Worm (Caenorhabditis elegans) whole organism, dauer: Measurements from ENCODE around the gene srj-44.

Experiments
- unc-62 ChIP-seq: sonication (generic microtip); optimal IDR thresholded peaks from 2 replicates; lab custom pipeline; 2017; ENCODE audit warnings: missing biosample characterization, missing genetic modification reagents, missing genetic modification characterization

srj-44 gene

DNA sequence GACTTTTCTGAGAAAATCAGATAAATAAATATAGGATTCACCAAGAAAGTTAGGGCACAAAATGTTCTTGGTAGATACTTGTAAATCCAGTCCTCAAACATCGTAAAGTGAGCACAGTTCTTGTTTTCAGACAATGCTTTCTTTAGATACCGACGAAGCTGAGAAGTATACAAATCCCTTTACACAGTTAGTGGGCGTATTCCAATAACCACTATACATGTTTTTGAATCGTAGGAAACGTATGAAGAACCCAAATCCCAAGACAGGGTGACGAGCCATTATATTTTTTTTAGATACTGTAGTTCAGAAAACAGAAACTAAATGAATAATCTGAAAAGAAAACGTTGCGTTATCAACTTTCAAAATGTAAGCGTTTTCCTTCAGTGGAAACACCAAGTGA, at the start of gene srj-44:
Gene srj-44, minus strand, starts transcription at position 101 of the 400 bp plus-strand sequence.
- TF ChIP-seq unc-62 (GFP tag; lab: Kevin White, UChicago) = no peak

DNA sequence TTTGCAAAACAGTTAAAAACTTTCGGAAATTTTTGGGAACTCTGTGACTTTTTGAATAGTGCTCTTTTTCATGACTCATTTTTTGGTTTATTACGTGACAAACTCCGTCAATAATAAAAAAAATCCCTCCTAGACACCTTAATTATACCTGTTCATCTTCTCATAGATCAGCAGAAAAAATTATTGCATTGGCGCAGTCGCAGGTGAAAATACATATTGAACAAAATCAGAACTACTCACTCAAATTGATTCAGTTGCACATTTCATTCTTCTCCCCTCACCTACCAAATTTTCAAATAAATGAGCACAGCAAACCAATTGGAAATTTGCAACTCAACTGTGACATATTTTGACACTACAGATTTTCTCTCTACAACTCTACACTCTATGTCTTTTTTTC, 47.3 kb upstream of the srj-44 start, which contains the start of gene srh-127:
Gene srh-127, plus strand, starts transcription at position 301 of the 400 bp plus-strand sequence.
- no peak for TF ChIP-seq unc-62 (GFP tag; lab: Kevin White, UChicago)

DNA sequence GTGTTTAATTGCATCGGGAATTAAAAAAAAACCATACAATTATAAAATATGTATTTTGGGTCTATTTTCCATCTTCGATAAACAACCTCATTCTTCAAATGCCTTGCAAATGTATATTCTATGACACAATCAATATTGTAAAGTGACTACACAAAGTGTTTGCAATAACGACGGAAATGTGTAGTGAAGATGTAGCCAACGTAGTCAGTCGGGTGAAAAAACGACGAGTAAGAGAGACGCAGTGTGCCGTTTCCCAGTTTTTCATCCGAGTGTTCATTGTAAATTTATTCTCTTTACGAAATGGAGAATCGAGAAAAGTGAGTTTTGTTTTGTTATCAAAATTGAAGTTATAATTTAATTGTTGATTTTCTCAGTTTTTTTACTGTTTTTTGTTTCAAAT, 46.3 kb upstream of the srj-44 start, which contains the start of gene F37B4.15:
Gene F37B4.15, plus strand, starts transcription at position 301 of the 400 bp plus-strand sequence.
- no peak for TF ChIP-seq unc-62 (GFP tag; lab: Kevin White, UChicago)

DNA sequence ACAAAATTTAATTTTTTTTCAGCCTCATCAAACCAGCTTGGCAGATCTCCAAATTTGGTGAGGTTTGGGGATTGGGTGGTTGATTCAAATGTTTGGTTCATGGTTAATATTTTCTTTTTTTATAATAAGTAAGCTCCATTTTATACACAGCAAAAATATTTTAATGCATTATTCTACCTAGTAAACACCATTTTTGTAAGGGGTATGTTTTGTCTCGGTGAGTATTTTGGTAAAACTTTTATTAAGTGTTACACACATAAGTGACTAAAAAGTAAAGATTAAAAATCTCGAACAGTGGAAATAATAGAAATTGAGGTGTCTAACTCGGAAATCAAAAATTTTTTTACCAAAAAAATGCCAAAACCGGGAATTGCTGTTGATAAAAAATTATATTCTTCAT, 43.0 kb upstream of the srj-44 start, which contains the start of gene srw-4:
Gene srw-4, minus strand, starts transcription at position 101 of the 400 bp plus-strand sequence.
- no peak for TF ChIP-seq unc-62 (GFP tag; lab: Kevin White, UChicago)

DNA sequence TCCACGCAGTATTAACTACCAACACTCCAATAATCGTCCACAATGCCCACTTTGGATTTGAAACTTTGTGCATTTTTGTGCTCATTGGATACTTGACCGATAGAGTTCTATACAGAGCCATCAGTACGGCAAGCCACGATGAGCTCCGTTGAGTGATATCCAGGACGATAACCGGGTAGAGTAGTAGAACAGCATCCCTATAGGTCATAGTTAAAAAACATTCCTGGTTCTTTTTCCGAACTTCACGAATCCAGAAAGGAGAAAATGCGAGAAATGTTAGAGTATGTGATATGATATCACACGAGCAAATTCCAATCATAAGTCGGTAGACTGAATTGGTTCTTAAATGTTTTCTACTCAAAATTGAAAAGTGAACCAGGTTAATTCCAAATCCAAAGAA, 42.6 kb upstream of the srj-44 start:
- no peak for TF ChIP-seq unc-62 (GFP tag; lab: Kevin White, UChicago)

DNA sequence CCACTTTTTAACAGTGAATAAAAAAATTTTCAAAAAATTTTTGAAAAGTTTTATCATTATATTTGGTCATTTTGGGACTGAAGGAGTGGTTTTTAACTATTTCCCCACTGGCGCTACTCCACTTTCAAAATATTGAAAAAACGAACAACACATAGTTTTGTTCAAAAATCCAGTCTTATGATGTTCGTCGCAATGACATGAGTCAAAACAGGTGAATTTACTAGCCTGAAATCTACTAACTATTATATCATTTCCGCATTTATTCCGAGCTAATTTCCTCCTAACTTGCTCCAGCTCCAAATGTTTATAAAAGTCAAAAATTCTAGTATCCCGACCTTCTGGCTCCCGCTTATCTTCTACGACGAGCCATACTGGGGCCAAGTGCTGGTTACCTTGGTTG, 38.7 kb upstream of the srj-44 start, which contains the start of gene sre-24:
Gene sre-24, plus strand, starts transcription at position 301 of the 400 bp plus-strand sequence.
- TF ChIP-seq unc-62 (GFP tag; lab: Kevin White, UChicago) = no peak

DNA sequence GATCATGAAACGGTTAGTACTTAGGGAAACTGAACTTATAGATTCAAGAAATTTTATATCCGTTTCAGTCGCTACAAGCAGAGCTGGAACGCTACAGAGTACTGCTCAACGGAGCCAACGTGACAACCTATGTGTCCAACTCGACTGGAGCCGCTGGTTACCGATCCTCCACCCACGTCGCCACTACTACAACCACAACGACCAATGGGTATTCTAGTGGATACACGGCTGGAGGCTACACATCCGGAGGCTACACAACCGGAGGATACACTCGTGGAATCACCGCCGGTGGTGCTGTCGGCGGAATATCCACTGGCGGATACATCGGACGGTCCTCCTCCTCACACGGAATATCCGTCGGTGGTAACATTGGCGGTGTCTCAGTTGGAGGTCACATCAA, 37.4 kb upstream of the srj-44 start:
- TF ChIP-seq unc-62 (GFP tag; lab: Kevin White, UChicago) = no peak

DNA sequence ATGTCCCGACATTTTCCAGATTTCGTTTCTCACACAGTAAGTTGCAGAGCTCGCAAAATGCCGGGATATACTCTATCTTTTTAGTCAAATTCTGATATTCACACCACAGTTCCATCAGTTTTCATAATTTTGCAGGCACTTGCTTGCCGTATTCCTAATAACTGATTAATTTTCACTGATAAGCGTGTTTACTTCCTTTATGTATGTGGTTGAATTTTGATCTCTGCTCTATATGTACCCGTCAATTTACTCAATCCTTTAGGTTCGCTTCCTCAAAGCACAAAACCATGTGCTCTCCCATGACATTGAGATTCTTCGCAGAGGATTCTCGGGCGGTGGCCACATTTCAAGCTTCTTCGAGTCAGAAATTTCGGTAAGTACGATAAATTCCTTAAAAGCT, 35.9 kb upstream of the srj-44 start:
- TF ChIP-seq unc-62 (GFP tag; lab: Kevin White, UChicago) = no peak

DNA sequence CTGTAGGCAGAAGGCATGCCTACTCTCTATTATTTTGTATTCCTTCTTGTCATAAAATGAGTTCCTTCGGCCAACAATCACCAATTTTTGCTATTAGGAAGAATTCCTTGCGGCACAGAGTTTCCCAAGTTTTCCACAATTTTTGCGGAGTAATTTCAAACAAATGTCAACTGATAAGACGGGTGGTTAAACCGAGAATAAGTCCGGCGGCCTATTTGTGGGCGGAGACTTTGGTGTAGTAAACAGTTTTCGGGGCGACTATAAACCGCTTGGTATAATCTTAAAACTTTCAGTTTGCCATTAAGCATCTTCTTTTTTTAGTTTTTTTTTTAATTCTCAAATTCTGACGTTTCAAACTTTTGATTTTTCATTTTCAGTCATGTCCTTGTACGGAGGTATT, 35.3 kb upstream of the srj-44 start, which contains the start of gene ifc-1:
Gene ifc-1, plus strand, starts transcription at position 378 of the 400 bp plus-strand sequence.
- no peak for TF ChIP-seq unc-62 (GFP tag; lab: Kevin White, UChicago)

DNA sequence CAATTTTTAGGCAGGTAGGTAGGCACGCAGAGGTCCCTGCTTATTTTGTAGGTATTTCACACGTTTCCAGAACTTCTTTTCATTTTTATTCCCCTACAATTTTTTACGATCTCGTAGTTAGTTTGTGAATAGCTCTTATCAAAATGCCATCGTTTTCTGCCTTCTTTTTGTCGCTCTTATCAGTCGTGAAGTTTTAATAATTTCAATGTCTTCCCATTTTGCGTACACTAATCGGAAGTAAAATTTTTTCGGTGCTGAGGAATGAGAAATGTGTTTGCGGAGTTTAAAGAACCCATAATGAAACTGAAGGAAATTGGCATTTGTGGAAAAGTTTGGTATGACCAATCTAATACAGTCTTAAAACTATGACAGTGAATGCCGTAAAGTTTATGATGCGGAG, 34.7 kb upstream of the srj-44 start:
- no peak for TF ChIP-seq unc-62 (GFP tag; lab: Kevin White, UChicago)

DNA sequence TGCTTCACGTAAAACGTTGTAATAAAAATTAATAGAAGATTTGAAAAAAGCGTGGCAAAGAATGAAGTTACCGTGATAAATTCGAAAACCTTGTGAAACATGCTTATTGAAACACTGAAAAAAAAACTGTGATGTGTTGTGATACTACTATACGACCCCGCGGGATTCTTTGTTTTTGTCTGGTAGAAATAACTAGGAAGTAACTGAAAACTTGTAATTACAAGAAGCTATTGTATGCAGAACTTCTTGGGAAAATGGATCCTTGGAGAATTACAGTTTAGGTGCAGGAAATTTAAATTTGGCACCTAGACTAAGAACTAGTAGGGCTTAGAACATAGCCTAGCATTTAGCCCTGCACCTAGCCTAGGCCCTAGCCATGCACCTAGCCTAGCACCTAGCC, 34.1 kb upstream of the srj-44 start, which contains the start of gene str-39:
Gene str-39, minus strand, starts transcription at position 101 of the 400 bp plus-strand sequence.
- no peak for TF ChIP-seq unc-62 (GFP tag; lab: Kevin White, UChicago)

DNA sequence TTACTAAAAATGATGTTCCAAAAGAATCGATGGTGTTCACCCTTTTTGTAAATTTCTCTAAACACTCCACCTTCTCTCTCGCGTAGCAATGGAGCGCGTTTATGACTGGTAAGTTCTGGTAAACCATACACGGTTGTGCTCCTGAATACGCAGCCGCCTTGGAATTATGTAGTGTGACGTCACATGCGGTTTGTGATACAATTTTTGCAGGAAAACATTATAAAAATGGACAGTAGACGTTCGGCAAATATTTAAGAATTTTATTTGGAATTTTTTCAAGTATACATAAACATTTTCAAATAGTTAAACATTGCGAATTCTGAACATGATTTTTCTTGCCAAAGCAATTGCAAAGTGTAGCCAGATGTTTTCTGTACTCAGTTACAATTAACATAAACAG, 31.8 kb upstream of the srj-44 start, which contains the start of gene F37B4.10:
Gene F37B4.10, minus strand, starts transcription at position 101 of the 400 bp plus-strand sequence.
- no peak for TF ChIP-seq unc-62 (GFP tag; lab: Kevin White, UChicago)

DNA sequence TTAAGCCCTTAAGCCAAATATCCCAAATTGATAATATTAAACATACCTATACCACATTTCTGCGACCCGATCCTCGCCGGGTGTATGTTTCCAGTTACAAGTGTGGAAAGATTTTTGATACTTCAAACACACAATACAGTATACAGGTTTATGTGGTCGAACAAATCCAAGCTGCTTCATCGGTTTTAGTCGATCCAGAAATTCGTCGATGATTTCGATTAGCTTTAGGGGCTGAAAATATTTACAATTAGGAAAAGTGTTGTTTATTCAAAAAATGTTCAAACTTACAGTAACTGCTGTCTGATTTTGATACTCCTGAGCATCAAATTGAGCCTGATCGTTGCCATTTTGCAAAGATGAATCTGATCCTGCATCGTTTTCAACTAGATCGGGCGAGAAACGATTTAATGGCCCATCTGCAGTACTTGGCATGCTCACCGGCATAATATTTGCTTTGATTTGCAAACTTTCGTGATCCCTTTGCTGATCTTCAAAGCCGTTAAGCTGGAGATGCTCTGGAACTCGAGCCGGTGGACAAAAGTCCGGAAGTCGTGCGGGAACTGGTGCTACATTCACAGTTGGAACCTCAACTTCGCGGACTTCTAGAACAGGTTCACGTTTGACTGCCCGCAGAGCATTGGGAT, 30.6 kb upstream of the srj-44 start:
- TF ChIP-seq unc-62 (GFP tag; lab: Kevin White, UChicago) = no peak

DNA sequence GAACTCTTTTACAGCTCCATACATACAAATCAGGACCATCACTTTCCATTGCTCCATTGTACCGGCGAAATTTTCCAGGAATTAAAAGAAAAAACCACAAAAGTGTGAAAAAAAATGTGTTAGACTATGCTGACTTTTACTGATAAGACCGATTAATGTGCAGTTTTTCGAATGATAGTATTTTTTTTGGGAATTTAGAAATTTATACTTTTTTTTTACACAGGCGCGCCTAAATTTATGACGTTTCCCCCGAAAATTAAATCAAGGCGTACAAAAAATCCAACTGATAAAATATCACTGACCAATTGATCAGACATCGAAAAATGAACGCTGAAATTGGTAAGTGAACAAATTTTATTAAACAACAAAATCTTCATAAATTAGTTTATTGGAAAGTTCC, 29.8 kb upstream of the srj-44 start, which contains the start of gene folt-2:
Gene folt-2, minus strand, starts transcription at position 179 of the 400 bp plus-strand sequence.
- no peak for TF ChIP-seq unc-62 (GFP tag; lab: Kevin White, UChicago)

DNA sequence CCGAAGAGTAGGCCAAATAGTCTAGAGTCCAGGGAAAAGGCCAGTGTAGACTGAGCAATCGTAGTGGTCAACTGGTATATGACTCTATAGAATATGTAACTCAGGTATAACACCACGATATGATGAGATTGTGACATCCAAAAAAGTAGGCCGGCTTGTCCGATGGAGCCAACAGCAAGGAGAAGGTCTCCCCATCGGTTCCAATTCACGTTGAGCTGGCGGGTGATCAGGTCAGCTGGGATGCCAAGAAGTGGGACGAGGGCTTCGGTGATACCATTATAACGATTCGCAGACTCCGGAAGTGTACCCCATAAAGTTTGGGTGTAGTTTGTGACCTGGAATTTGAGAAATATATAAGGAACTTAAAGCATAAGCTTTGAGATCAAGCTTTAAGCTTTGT, 27.3 kb upstream of the srj-44 start:
- no peak for TF ChIP-seq unc-62 (GFP tag; lab: Kevin White, UChicago)

DNA sequence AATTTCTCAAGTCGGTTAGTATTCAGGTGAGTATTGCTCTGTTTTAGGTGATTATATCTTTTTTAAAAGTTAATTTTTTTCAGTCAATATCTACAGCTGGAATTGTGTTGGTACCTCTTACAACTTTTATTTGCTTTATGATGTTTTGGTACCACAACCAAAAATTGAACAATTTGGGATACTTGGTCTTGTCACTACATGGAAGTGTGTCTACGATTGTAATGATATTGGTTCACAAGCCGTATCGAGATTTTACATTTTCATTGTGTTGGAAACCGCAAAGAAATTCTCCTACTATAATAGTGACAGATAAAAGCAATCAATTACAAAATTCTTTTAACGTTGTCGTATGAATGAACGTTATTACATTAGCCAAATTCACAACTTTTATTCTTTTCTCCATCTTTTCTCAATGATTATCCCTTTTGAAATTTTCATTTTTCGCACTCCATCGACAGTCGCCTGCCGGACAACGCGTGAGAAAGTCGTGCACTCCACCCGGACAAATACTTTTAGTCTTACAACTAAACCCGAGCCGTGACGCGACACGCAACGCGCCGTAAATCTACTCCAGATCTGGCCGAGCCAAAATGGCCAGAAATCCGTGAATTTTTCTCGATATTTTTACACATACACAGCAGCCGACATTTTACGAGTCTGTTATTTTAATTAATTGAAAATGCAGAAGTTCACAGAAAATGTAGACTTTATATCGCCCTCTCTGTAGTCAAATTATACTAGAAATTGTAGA, 26.3 kb upstream of the srj-44 start:
- no peak for TF ChIP-seq unc-62 (GFP tag; lab: Kevin White, UChicago)
